Worm (Caenorhabditis elegans): Measurements from ENCODE around the gene nspc-20.

ce11 chrX:14557352-14557935 lies 27.4 kb upstream of the nspc-20 start:
- TF ChIP-seq cog-1 (tag; optimal IDR thresholded peaks at IDR 0.05), result no peak
- no peak for TF ChIP-seq flt-1 (GFP tag; IDR thresholded peaks at IDR 0.05)
- TF ChIP-seq ref-1 (GFP tag; conservative IDR thresholded peaks at IDR 0.05), result no peak
- no peak for TF ChIP-seq T22C8.4 (GFP tag; IDR thresholded peaks at IDR 0.05)
- TF ChIP-seq ztf-29 (GFP tag; IDR thresholded peaks at IDR 0.05), result no peak
- no peak for TF ChIP-seq klf-2 (GFP tag; conservative IDR thresholded peaks at IDR 0.05)
- no peak for TF ChIP-seq ztf-23 (GFP tag; IDR thresholded peaks at IDR 0.05)
